Worm (Caenorhabditis elegans) whole organism, L4 larva: ENCODE results near the gene suds-3.

Source experiments
- R02D3.7 ChIP-seq: fragments of 150-350 bp; sonication (generic microtip); optimal IDR thresholded peaks from 3 replicates; lab custom pipeline; 2014; ENCODE audit warnings: missing biosample characterization, missing genetic modification characterization
- T20F7.1 ChIP-seq: fragments of 200-800 bp; sonication (Bioruptor generic); optimal IDR thresholded peaks from 2 replicates; lab custom pipeline; 2018; ENCODE audit warnings: mild to moderate bottlenecking, missing genetic modification characterization, missing compliant biosample characterization
- Y5F2A.4 ChIP-seq: fragments of 200-800 bp; sonication (Bioruptor generic); optimal IDR thresholded peaks from 2 replicates; lab custom pipeline; 2018; ENCODE audit warnings: mild to moderate bottlenecking, missing genetic modification characterization, missing compliant biosample characterization
- ZK337.2 ChIP-seq: fragments of 200-800 bp; sonication (Bioruptor generic); IDR thresholded peaks from 2 replicates; pipeline ENCODE4 v1.3.6; 2022; ENCODE audit warnings: missing genetic modification reagents, missing genetic modification characterization, missing compliant biosample characterization
- ama-1 ChIP-seq: fragments of 150-350 bp; optimal IDR thresholded peaks from 2 replicates; lab custom pipeline; 2014; ENCODE audit warnings: inconsistent platforms, mixed read lengths
- arid-1 ChIP-seq: fragments of 200-800 bp; sonication (Bioruptor generic); conservative IDR thresholded peaks from 2 replicates; pipeline ENCODE4 v1.3.6; 2022; ENCODE audit warnings: missing genetic modification reagents, missing genetic modification characterization, missing compliant biosample characterization
- ceh-28 ChIP-seq: fragments of 150-350 bp; optimal IDR thresholded peaks from 2 replicates; lab custom pipeline; 2014; ENCODE audit warnings: missing biosample characterization, missing genetic modification reagents, missing genetic modification characterization
- ceh-32 ChIP-seq: sonication (generic microtip); optimal IDR thresholded peaks from 2 replicates; lab custom pipeline; 2016; ENCODE audit warnings: mild to moderate bottlenecking, missing genetic modification characterization, missing compliant biosample characterization; ENCODE audit not compliant: poor library complexity
- ceh-62 ChIP-seq: sonication (generic microtip); optimal IDR thresholded peaks from 2 replicates; lab custom pipeline; 2017; ENCODE audit warnings: missing biosample characterization, missing genetic modification characterization
- ceh-82 ChIP-seq: sonication (generic microtip); optimal IDR thresholded peaks from 2 replicates; lab custom pipeline; 2017; ENCODE audit warnings: missing biosample characterization, missing genetic modification characterization
- ctbp-1 ChIP-seq: fragments of 200-800 bp; sonication (Bioruptor generic); IDR thresholded peaks from 2 replicates; pipeline ENCODE4 v1.3.6; 2022; ENCODE audit warnings: missing genetic modification reagents, missing genetic modification characterization, missing compliant biosample characterization
- daf-8 ChIP-seq: fragments of 200-800 bp; sonication (Bioruptor generic); IDR thresholded peaks from 2 replicates; pipeline ENCODE4 v1.3.6; 2022; ENCODE audit warnings: missing genetic modification characterization, missing compliant biosample characterization
- dmd-9 ChIP-seq: fragments of 200-800 bp; sonication (Bioruptor generic); IDR thresholded peaks from 2 replicates; pipeline ENCODE4 v1.3.6; 2022; ENCODE audit warnings: missing genetic modification reagents, missing genetic modification characterization, missing compliant biosample characterization
- duxl-1 ChIP-seq: sonication (generic microtip); optimal IDR thresholded peaks from 2 replicates; lab custom pipeline; 2016; ENCODE audit warnings: mild to moderate bottlenecking, missing genetic modification characterization, moderate library complexity, missing compliant biosample characterization; ENCODE audit not compliant: poor library complexity
- fkh-10 ChIP-seq: fragments of 150-350 bp; optimal IDR thresholded peaks from 2 replicates; lab custom pipeline; 2014; ENCODE audit warnings: missing biosample characterization, missing genetic modification reagents, missing genetic modification characterization
- fos-1 ChIP-seq: fragments of 150-350 bp; optimal IDR thresholded peaks from 2 replicates; lab custom pipeline; 2014; ENCODE audit warnings: missing biosample characterization, missing genetic modification characterization
- hlh-11 ChIP-seq: fragments of 200-800 bp; sonication (Bioruptor generic); optimal IDR thresholded peaks from 2 replicates; lab custom pipeline; 2018; ENCODE audit warnings: mild to moderate bottlenecking, missing genetic modification characterization, missing compliant biosample characterization
- hlh-30 ChIP-seq: sonication (generic microtip); optimal IDR thresholded peaks from 2 replicates; lab custom pipeline; 2017; ENCODE audit warnings: antibody characterized with exemption, mild to moderate bottlenecking, missing genetic modification characterization, missing compliant biosample characterization; ENCODE audit not compliant: insufficient read depth
- hmg-1.1 ChIP-seq: fragments of 200-800 bp; sonication (Bioruptor generic); IDR thresholded peaks from 2 replicates; pipeline ENCODE4 v1.3.6; 2022; ENCODE audit warnings: missing genetic modification reagents, missing genetic modification characterization, missing compliant biosample characterization
- lin-1 ChIP-seq: fragments of 200-800 bp; sonication (Bioruptor generic); IDR thresholded peaks from 2 replicates; pipeline ENCODE4 v1.3.6; 2022; ENCODE audit warnings: missing genetic modification reagents, missing genetic modification characterization, missing compliant biosample characterization
- lin-29 ChIP-seq: fragments of 200-800 bp; sonication (Bioruptor generic); IDR thresholded peaks from 2 replicates; pipeline ENCODE4 v1.3.6; 2022; ENCODE audit warnings: missing genetic modification reagents, missing genetic modification characterization, missing compliant biosample characterization
- lin-39 ChIP-seq: fragments of 150-350 bp; optimal IDR thresholded peaks from 2 replicates; lab custom pipeline; 2014; ENCODE audit warnings: missing biosample characterization, missing genetic modification reagents, missing genetic modification characterization
- lir-3 ChIP-seq: sonication (generic microtip); optimal IDR thresholded peaks from 2 replicates; lab custom pipeline; 2016; ENCODE audit warnings: mild to moderate bottlenecking, missing genetic modification characterization, missing compliant biosample characterization
- lsy-2 ChIP-seq, 2 experiments: fragments of 150-350 bp in 1 of 2; sonication (generic microtip) in 1 of 2; optimal IDR thresholded peaks; 2 replicates each; lab custom pipeline; 2014 to 2017; ENCODE audit warnings: missing biosample characterization in 2 of 2, missing genetic modification characterization in 2 of 2
- madf-9 ChIP-seq: fragments of 200-800 bp; sonication (Bioruptor generic); conservative IDR thresholded peaks from 2 replicates; pipeline ENCODE4 v1.3.6; 2022; ENCODE audit warnings: missing genetic modification reagents, missing genetic modification characterization, missing compliant biosample characterization
- mdt-29 ChIP-seq: fragments of 200-800 bp; sonication (Bioruptor generic); IDR thresholded peaks from 2 replicates; pipeline ENCODE4 v1.3.6; 2022; ENCODE audit warnings: missing genetic modification reagents, missing genetic modification characterization, missing compliant biosample characterization
- mxl-3 ChIP-seq: fragments of 200-800 bp; sonication (Bioruptor generic); optimal IDR thresholded peaks from 2 replicates; lab custom pipeline; 2018; ENCODE audit warnings: mild to moderate bottlenecking, missing genetic modification characterization, missing compliant biosample characterization
- nhr-111 ChIP-seq: fragments of 200-800 bp; sonication (Bioruptor generic); optimal IDR thresholded peaks from 2 replicates; lab custom pipeline; 2018; ENCODE audit warnings: mild to moderate bottlenecking, missing genetic modification characterization, missing compliant biosample characterization
- nhr-25 ChIP-seq: sonication (generic microtip); optimal IDR thresholded peaks from 2 replicates; lab custom pipeline; 2017; ENCODE audit warnings: missing genetic modification characterization, mild to moderate bottlenecking, missing compliant biosample characterization, antibody characterized with exemption, moderate library complexity, borderline replicate concordance; ENCODE audit not compliant: insufficient read depth
- nhr-28 ChIP-seq: fragments of 150-350 bp; optimal IDR thresholded peaks from 2 replicates; lab custom pipeline; 2014; ENCODE audit warnings: missing biosample characterization, missing genetic modification characterization
- php-3 ChIP-seq: fragments of 200-800 bp; sonication (Bioruptor generic); IDR thresholded peaks from 2 replicates; pipeline ENCODE4 v1.3.6; 2022; ENCODE audit warnings: missing genetic modification reagents, missing genetic modification characterization, missing compliant biosample characterization
- rbr-2 ChIP-seq: sonication (generic microtip); optimal IDR thresholded peaks from 2 replicates; lab custom pipeline; 2016; ENCODE audit warnings: missing genotype, missing genetic modification characterization, missing compliant biosample characterization
- set-16 ChIP-seq: fragments of 200-800 bp; sonication (Bioruptor generic); IDR thresholded peaks from 2 replicates; pipeline ENCODE4 v1.3.6; 2022; ENCODE audit warnings: missing genetic modification reagents, missing genetic modification characterization, missing compliant biosample characterization
- tra-1 ChIP-seq: fragments of 200-800 bp; sonication (Bioruptor generic); IDR thresholded peaks from 2 replicates; pipeline ENCODE4 v1.3.6; 2022; ENCODE audit warnings: missing genetic modification reagents, missing genetic modification characterization, missing compliant biosample characterization
- unc-62 ChIP-seq, 3 experiments: fragments of 150-350 bp in 1 of 3; sonication (generic microtip); optimal IDR thresholded peaks in 2 of 3; peaks in 1 of 3; 1 replicate in 1 of 3; 2 replicates in 2 of 3; lab custom pipeline; 2014 to 2017; ENCODE audit warnings: missing biosample characterization in 3 of 3, missing genetic modification characterization in 3 of 3, missing genetic modification reagents in 3 of 3, missing genotype in 1 of 3
- zag-1 ChIP-seq: fragments of 150-350 bp; optimal IDR thresholded peaks from 2 replicates; lab custom pipeline; 2014; ENCODE audit warnings: missing biosample characterization, missing genetic modification characterization
- zfp-3 ChIP-seq: fragments of 200-800 bp; sonication (Bioruptor generic); conservative IDR thresholded peaks from 2 replicates; pipeline ENCODE4 v1.3.6; 2022; ENCODE audit warnings: missing genetic modification reagents, missing genetic modification characterization, missing compliant biosample characterization
- zip-2 ChIP-seq: fragments of 150-350 bp; optimal IDR thresholded peaks from 2 replicates; lab custom pipeline; 2014; ENCODE audit warnings: missing biosample characterization, missing genetic modification characterization
- ztf-11 ChIP-seq: fragments of 150-350 bp; optimal IDR thresholded peaks from 2 replicates; lab custom pipeline; 2014; ENCODE audit warnings: missing biosample characterization, missing genetic modification characterization
- ztf-7 ChIP-seq: fragments of 150-350 bp; optimal IDR thresholded peaks from 2 replicates; lab custom pipeline; 2014; ENCODE audit warnings: missing biosample characterization, missing genetic modification characterization

The suds-3 gene

ce11 chrV:9970119-9970518, 39.3 kb downstream of the suds-3 start (continued):
- TF ChIP-seq ceh-82 (no peak), tra-1 (GFP tag; lab: Robert Waterston, UW) (peak; percentile 91), lin-39 (tag; lab: Kevin White, UChicago) (no peak), fos-1 (tag; lab: Kevin White, UChicago) (no peak), lsy-2 (tag; optimal IDR thresholded peaks at IDR 0.05; lab: Kevin White, UChicago) (peak in 1 of 2 experiments; percentile 58), hlh-11 (tag; lab: Kevin White, UChicago) (peak; percentile 69), nhr-111 (peak; percentile 94), ceh-62 (no peak), fkh-10 (GFP tag; lab: Kevin White, UChicago) (no peak), mxl-3 (peak; percentile 71), zag-1 (tag; lab: Kevin White, UChicago) (no peak), duxl-1 (tag; lab: Kevin White, UChicago) (peak; percentile 83), zip-2 (tag; lab: Kevin White, UChicago) (peak; percentile 57), R02D3.7 (no peak), ceh-28 (tag; lab: Kevin White, UChicago) (no peak), lir-3 (tag; lab: Kevin White, UChicago) (peak; percentile 83), nhr-25 (tag; lab: Kevin White, UChicago) (no peak), lin-1 (GFP tag; lab: Robert Waterston, UW) (peak; percentile 94), ztf-7 (tag; lab: Kevin White, UChicago) (peak; percentile 66), ztf-11 (tag; lab: Kevin White, UChicago) (no peak), php-3 (GFP tag; lab: Robert Waterston, UW) (peak; percentile 92), zfp-3 (GFP tag; lab: Robert Waterston, UW) (peak; percentile 79), daf-8 (GFP tag; lab: Robert Waterston, UW) (peak; percentile 67; the same call in 1 of the 2 replicates)

- TF ChIP-seq ZK337.2 (GFP tag; lab: Robert Waterston, UW), result no peak
- TF ChIP-seq set-16, result 0 out of 2 replicates have a peak, but pooled peaks have one; percentile 6
- 0 out of 2 replicates have a peak, but pooled peaks have one; percentile 37 for TF ChIP-seq ctbp-1 (GFP tag; lab: Robert Waterston, UW)
- TF ChIP-seq rbr-2 (tag; lab: Kevin White, UChicago), result peak; percentile 25
- peak in 1 of 2 experiments; percentile 91 for TF ChIP-seq unc-62 (GFP tag; optimal IDR thresholded peaks at IDR 0.05 in 1 of 2; lab: Kevin White, UChicago)
- no peak for TF ChIP-seq unc-62 (tag; optimal IDR thresholded peaks at IDR 0.05; lab: Kevin White, UChicago)
- TF ChIP-seq fkh-10 (GFP tag; lab: Kevin White, UChicago), result peak; percentile 87
- TF ChIP-seq mdt-29 (GFP tag; lab: Robert Waterston, UW), result no peak
- TF ChIP-seq hmg-1.1 (GFP tag; lab: Robert Waterston, UW), result 0 out of 2 replicates have a peak, but pooled peaks have one; percentile 26
- TF ChIP-seq lsy-2 (tag; optimal IDR thresholded peaks at IDR 0.05; lab: Kevin White, UChicago), result peak in 1 of 2 experiments; percentile 30
- TF ChIP-seq daf-8 (GFP tag; lab: Robert Waterston, UW), result no peak
Observed at ce11 chrV:9974264-9974663, 43.4 kb downstream of the suds-3 start.

- TF ChIP-seq hlh-30 (tag; lab: Kevin White, UChicago) (no peak), ama-1 (lab: Kevin White, UChicago) (no peak), dmd-9 (GFP tag; lab: Robert Waterston, UW) (no peak), R02D3.7 (no peak)
Observed at ce11 chrV:9976138-9976537, 45.3 kb downstream of the suds-3 start, which contains the start of gene unc-41. Gene unc-41 (minus strand): TSS chrV:9976238.

ce11 chrV:9977211-9977610, 46.4 kb downstream of the suds-3 start:
- TF ChIP-seq ama-1 (lab: Kevin White, UChicago) (no peak), Y5F2A.4 (no peak), ctbp-1 (GFP tag; lab: Robert Waterston, UW) (no peak), fos-1 (tag; lab: Kevin White, UChicago) (no peak), nhr-28 (no peak), T20F7.1 (GFP tag; lab: Kevin White, UChicago) (no peak), madf-9 (GFP tag; lab: Robert Waterston, UW) (no peak), hlh-30 (tag; lab: Kevin White, UChicago) (no peak), hmg-1.1 (GFP tag; lab: Robert Waterston, UW) (no peak), arid-1 (GFP tag; lab: Robert Waterston, UW) (no peak), ceh-32 (no peak), lin-29 (no peak)
